Fruit fly (Drosophila melanogaster) whole organism, embryonic: ENCODE results near the gene hmw.

Experiments used
- CG10209 ChIP-seq: fragments of 200-800 bp; sonication (Bioruptor generic); optimal IDR thresholded peaks from 3 replicates; lab custom pipeline; 2017; ENCODE audit warnings: missing biosample characterization, mild to moderate bottlenecking, missing genetic modification characterization, missing genetic modification reagents
- CG10462 ChIP-seq: fragments of 200-800 bp; sonication (Bioruptor generic); optimal IDR thresholded peaks from 2 replicates; lab custom pipeline; 2016; ENCODE audit warnings: missing biosample characterization, missing genetic modification characterization
- CG11504 ChIP-seq: fragments of 200-800 bp; sonication (Bioruptor generic); optimal IDR thresholded peaks from 3 replicates; lab custom pipeline; 2019; ENCODE audit warnings: missing biosample characterization, mild to moderate bottlenecking, missing genetic modification characterization, moderate library complexity
- CG11560 ChIP-seq: fragments of 200-800 bp; sonication (Bioruptor generic); IDR thresholded peaks from 3 replicates; pipeline ENCODE4 v1.3.6; 2022; ENCODE audit warnings: missing biosample characterization, missing genetic modification characterization
- CG12299 ChIP-seq: fragments of 200-800 bp; sonication (Bioruptor generic); optimal IDR thresholded peaks from 2 replicates; lab custom pipeline; 2018; ENCODE audit warnings: missing biosample characterization, mild to moderate bottlenecking, missing genetic modification characterization
- CG14441 ChIP-seq: fragments of 200-800 bp; sonication (Bioruptor generic); IDR thresholded peaks from 2 replicates; pipeline ENCODE4 v1.3.6; 2022; ENCODE audit warnings: missing biosample characterization, missing genetic modification characterization
- CG14710 ChIP-seq: fragments of 200-800 bp; sonication (Bioruptor generic); optimal IDR thresholded peaks from 3 replicates; lab custom pipeline; 2019; ENCODE audit warnings: missing biosample characterization, mild to moderate bottlenecking, missing genetic modification characterization, moderate library complexity
- CG14860 ChIP-seq: fragments of 200-800 bp; sonication (Bioruptor generic); IDR thresholded peaks from 3 replicates; pipeline ENCODE4 v1.3.6; 2022; ENCODE audit warnings: missing biosample characterization, missing genetic modification characterization; ENCODE audit not compliant: partially characterized antibody
- CG16815 ChIP-seq: fragments of 200-800 bp; sonication (Bioruptor generic); optimal IDR thresholded peaks from 3 replicates; lab custom pipeline; 2017; ENCODE audit warnings: missing biosample characterization, mild to moderate bottlenecking, missing genetic modification characterization
- CG1832 ChIP-seq: fragments of 200-800 bp; sonication (Bioruptor generic); optimal IDR thresholded peaks from 2 replicates; lab custom pipeline; 2017; ENCODE audit warnings: missing biosample characterization, mild to moderate bottlenecking, missing genetic modification characterization, inconsistent platforms
- CG2889 ChIP-seq: fragments of 200-800 bp; sonication (Bioruptor generic); IDR thresholded peaks from 3 replicates; pipeline ENCODE4 v1.3.6; 2022; ENCODE audit warnings: missing biosample characterization, missing genetic modification characterization
- CG30403 ChIP-seq: fragments of 200-800 bp; sonication (Bioruptor generic); optimal IDR thresholded peaks from 3 replicates; lab custom pipeline; 2016; ENCODE audit warnings: missing biosample characterization, missing genetic modification characterization
- CG31441 ChIP-seq: fragments of 200-800 bp; sonication (Bioruptor generic); IDR thresholded peaks from 2 replicates; pipeline ENCODE4 v1.3.6; 2022; ENCODE audit warnings: missing biosample characterization, missing genetic modification characterization
- CG3163 ChIP-seq: fragments of 200-800 bp; sonication (Bioruptor generic); optimal IDR thresholded peaks from 3 replicates; lab custom pipeline; 2016; ENCODE audit warnings: missing biosample characterization, missing genetic modification characterization
- CG4854 ChIP-seq: fragments of 200-800 bp; sonication (Bioruptor generic); optimal IDR thresholded peaks from 2 replicates; lab custom pipeline; 2016; ENCODE audit warnings: missing biosample characterization, missing genetic modification characterization, inconsistent platforms
- CG7839 ChIP-seq: fragments of 200-800 bp; sonication (Bioruptor generic); optimal IDR thresholded peaks from 3 replicates; lab custom pipeline; 2018; ENCODE audit warnings: missing biosample characterization, mild to moderate bottlenecking, missing genetic modification characterization, moderate library complexity
- CG7963 ChIP-seq: fragments of 200-800 bp; sonication (Bioruptor generic); IDR thresholded peaks from 3 replicates; pipeline ENCODE4 v1.3.6; 2022; ENCODE audit warnings: missing biosample characterization, missing genetic modification characterization; ENCODE audit not compliant: partially characterized antibody
- CG8290 ChIP-seq, 3 experiments: fragments of 200-800 bp; sonication (Bioruptor generic); optimal IDR thresholded peaks; 2 replicates each; lab custom pipeline; 2016 to 2019; ENCODE audit warnings: missing biosample characterization in 3 of 3, missing genetic modification characterization in 3 of 3, mild to moderate bottlenecking in 2 of 3, moderate library complexity in 1 of 3
- CG8944 ChIP-seq: fragments of 200-800 bp; sonication (Bioruptor generic); optimal IDR thresholded peaks from 3 replicates; lab custom pipeline; 2016; ENCODE audit warnings: missing biosample characterization, missing genetic modification characterization
- CG9437 ChIP-seq: fragments of 200-800 bp; sonication (Bioruptor generic); optimal IDR thresholded peaks from 2 replicates; lab custom pipeline; 2018; ENCODE audit warnings: missing biosample characterization, mild to moderate bottlenecking, missing genetic modification characterization
- CG9727 ChIP-seq: fragments of 200-800 bp; sonication (Bioruptor generic); optimal IDR thresholded peaks from 3 replicates; lab custom pipeline; 2017; ENCODE audit warnings: missing biosample characterization, mild to moderate bottlenecking, missing genetic modification characterization
- Chrac-16 ChIP-seq: fragments of 200-800 bp; sonication (Bioruptor generic); optimal IDR thresholded peaks from 3 replicates; lab custom pipeline; 2016; ENCODE audit warnings: missing biosample characterization, missing genetic modification characterization
- CrebB ChIP-seq: fragments of 200-800 bp; sonication (Bioruptor generic); optimal IDR thresholded peaks from 3 replicates; lab custom pipeline; 2018; ENCODE audit warnings: missing biosample characterization, mild to moderate bottlenecking, missing genetic modification characterization
- Dad ChIP-seq: fragments of 200-800 bp; sonication (Bioruptor generic); optimal IDR thresholded peaks from 3 replicates; lab custom pipeline; 2016; ENCODE audit warnings: missing biosample characterization, missing genetic modification characterization
- Dll ChIP-seq: fragments of 200-800 bp; sonication (Bioruptor generic); IDR thresholded peaks from 4 replicates; pipeline ENCODE4 v1.3.6; 2022; ENCODE audit warnings: missing biosample characterization, missing genetic modification characterization; ENCODE audit not compliant: partially characterized antibody
- Fer3 ChIP-seq: fragments of 200-800 bp; sonication (Bioruptor generic); optimal IDR thresholded peaks from 2 replicates; lab custom pipeline; 2018; ENCODE audit warnings: missing biosample characterization, mild to moderate bottlenecking, missing genetic modification characterization, moderate library complexity
- HmgD ChIP-seq: fragments of 200-800 bp; sonication (Bioruptor generic); optimal IDR thresholded peaks from 3 replicates; lab custom pipeline; 2016; ENCODE audit warnings: missing biosample characterization, missing genetic modification characterization
- Hmr ChIP-seq: fragments of 200-800 bp; sonication (Bioruptor generic); optimal IDR thresholded peaks from 3 replicates; lab custom pipeline; 2017; ENCODE audit warnings: mild to moderate bottlenecking, missing biosample characterization, missing genetic modification reagents, missing genetic modification characterization
- Hr3 ChIP-seq: fragments of 200-800 bp; sonication (Bioruptor generic); optimal IDR thresholded peaks from 3 replicates; lab custom pipeline; 2016; ENCODE audit warnings: missing biosample characterization, missing genetic modification characterization
- MTF-1 ChIP-seq: fragments of 200-800 bp; sonication (Bioruptor generic); optimal IDR thresholded peaks from 2 replicates; lab custom pipeline; 2018; ENCODE audit warnings: missing biosample characterization, mild to moderate bottlenecking, missing genetic modification characterization, borderline replicate concordance
- Neu2 ChIP-seq: fragments of 200-800 bp; sonication (Bioruptor generic); optimal IDR thresholded peaks from 3 replicates; lab custom pipeline; 2016; ENCODE audit warnings: missing biosample characterization, missing genetic modification characterization, borderline replicate concordance
- Oli ChIP-seq: fragments of 200-800 bp; sonication (Bioruptor generic); optimal IDR thresholded peaks from 2 replicates; lab custom pipeline; 2018; ENCODE audit warnings: missing biosample characterization, mild to moderate bottlenecking, missing genetic modification characterization, moderate library complexity
- PHDP ChIP-seq: fragments of 200-800 bp; sonication (Bioruptor generic); optimal IDR thresholded peaks from 3 replicates; lab custom pipeline; 2018; ENCODE audit warnings: missing biosample characterization, mild to moderate bottlenecking, missing genetic modification characterization, moderate library complexity
- Ptx1 ChIP-seq: fragments of 200-800 bp; sonication (Bioruptor generic); IDR thresholded peaks from 2 replicates; pipeline ENCODE4 v1.3.6; 2022; ENCODE audit warnings: missing biosample characterization, missing genetic modification characterization
- Sin3A ChIP-seq: fragments of >200 bp; optimal IDR thresholded peaks from 2 replicates; lab custom pipeline; 2018
- Stat92E ChIP-seq, 3 experiments: fragments of >200 bp in 2 of 3; fragments of 200-800 bp in 1 of 3; sonication (Bioruptor generic) in 1 of 3; optimal IDR thresholded peaks; 2 replicates each; lab custom pipeline; 2017 to 2019; ENCODE audit warnings: missing biosample characterization in 3 of 3, missing genetic modification characterization in 3 of 3, mild to moderate bottlenecking in 1 of 3, moderate library complexity in 1 of 3
- Xbp1 ChIP-seq: fragments of 200-800 bp; sonication (Bioruptor generic); optimal IDR thresholded peaks from 3 replicates; lab custom pipeline; 2016; ENCODE audit warnings: missing biosample characterization, mild to moderate bottlenecking, missing genetic modification characterization
- ara ChIP-seq: fragments of 200-800 bp; sonication (Bioruptor generic); IDR thresholded peaks from 2 replicates; pipeline ENCODE4 v1.3.6; 2022; ENCODE audit warnings: missing biosample characterization, missing genetic modification characterization
- bsh ChIP-seq, 2 experiments: fragments of 200-800 bp; sonication (Bioruptor generic); optimal IDR thresholded peaks; 2 replicates each; lab custom pipeline; 2017 to 2018; ENCODE audit warnings: mild to moderate bottlenecking in 2 of 2, missing biosample characterization in 2 of 2, missing genetic modification characterization in 2 of 2, moderate library complexity in 1 of 2
- danr ChIP-seq: fragments of 200-800 bp; sonication (Bioruptor generic); IDR thresholded peaks from 2 replicates; pipeline ENCODE4 v1.3.6; 2022; ENCODE audit warnings: missing biosample characterization, missing genetic modification characterization
- dm ChIP-seq: fragments of 200-800 bp; sonication (Bioruptor generic); optimal IDR thresholded peaks from 3 replicates; lab custom pipeline; 2016; ENCODE audit warnings: missing biosample characterization, missing genetic modification characterization
- dysf ChIP-seq: fragments of 200-800 bp; sonication (Bioruptor generic); IDR thresholded peaks from 3 replicates; pipeline ENCODE4 v1.3.6; 2022; ENCODE audit warnings: missing biosample characterization, missing genetic modification characterization
- emc ChIP-seq: fragments of 200-800 bp; sonication (Bioruptor generic); optimal IDR thresholded peaks from 2 replicates; lab custom pipeline; 2016; ENCODE audit warnings: missing biosample characterization, missing genetic modification characterization
- pzg ChIP-seq: fragments of 200-800 bp; sonication (Bioruptor generic); optimal IDR thresholded peaks from 3 replicates; lab custom pipeline; 2018; ENCODE audit warnings: missing biosample characterization, mild to moderate bottlenecking, missing genetic modification characterization, moderate library complexity
- scrt ChIP-seq: fragments of 200-800 bp; sonication (Bioruptor generic); optimal IDR thresholded peaks from 2 replicates; lab custom pipeline; 2018; ENCODE audit warnings: missing biosample characterization, mild to moderate bottlenecking, missing genetic modification characterization, moderate library complexity
- shn ChIP-seq: fragments of 200-800 bp; sonication (Bioruptor generic); optimal IDR thresholded peaks from 3 replicates; lab custom pipeline; 2016; ENCODE audit warnings: missing biosample characterization, missing genetic modification characterization
- ttk ChIP-seq: fragments of 200-800 bp; sonication (Bioruptor generic); IDR thresholded peaks from 2 replicates; pipeline ENCODE4 v2.1.2; 2022; ENCODE audit warnings: missing biosample characterization, missing genetic modification characterization

Gene hmw

DNA sequence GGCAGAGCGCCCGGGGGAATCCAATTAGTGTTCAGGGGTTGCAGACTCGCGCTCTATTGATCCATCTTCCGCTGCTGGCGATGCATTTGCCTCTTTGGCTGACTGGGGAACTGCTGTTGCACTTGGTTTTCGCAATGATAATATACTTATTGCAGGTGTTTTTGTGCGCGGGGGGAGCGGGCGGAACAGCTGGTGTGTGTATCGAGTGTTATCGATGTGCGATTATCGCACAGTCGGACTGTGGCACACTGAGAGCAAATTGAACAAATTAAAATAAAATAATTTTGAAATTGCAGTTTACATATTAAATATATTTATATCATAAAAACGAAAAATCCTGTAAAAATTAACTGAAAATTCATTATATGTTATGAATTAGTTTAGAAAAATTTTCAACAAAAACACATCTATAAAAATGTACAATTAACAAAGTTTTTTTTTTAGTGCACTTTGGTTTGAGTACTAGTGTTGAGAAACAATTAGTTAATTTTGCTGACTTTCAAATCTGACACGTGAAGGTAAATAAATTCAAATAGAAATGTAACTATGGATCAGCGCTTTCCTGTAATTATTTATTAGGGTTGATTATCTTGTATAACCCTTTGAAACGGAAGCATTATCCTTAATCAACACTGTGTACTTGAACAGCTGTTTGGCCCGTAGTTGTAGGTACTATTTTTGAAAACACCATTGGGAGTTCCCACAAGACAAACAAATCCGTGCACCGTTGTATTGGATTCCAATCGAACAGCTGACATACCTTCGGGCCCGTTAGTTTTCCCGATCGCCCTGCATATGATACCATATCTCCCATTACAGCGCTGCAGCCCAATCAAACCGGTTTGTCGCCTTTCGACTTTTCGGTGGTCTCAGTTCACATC, 41.0 kb downstream of the hmw start, which contains the start of the genes Wdr37 and koko (continued):
- TF ChIP-seq CG8290 (GFP tag; optimal IDR thresholded peaks at IDR 0.05; lab: Kevin White, UChicago) (peak; percentile 96), CG8290 (tag; optimal IDR thresholded peaks at IDR 0.05; lab: Kevin White, UChicago) (peak; percentile 9 to 48), CG3163 (GFP tag; lab: Kevin White, UChicago) (peak; percentile 41), CG11504 (tag; lab: Kevin White, UChicago) (peak; percentile 97), Hr3 (GFP tag; lab: Kevin White, UChicago) (peak; percentile 99), CG7839 (peak; percentile 98), CG10209 (GFP tag; lab: Kevin White, UChicago) (peak; percentile 96), CG11560 (peak; percentile 94), emc (peak; percentile 36), CG10462 (GFP tag; lab: Kevin White, UChicago) (peak; percentile 94), CG16815 (peak; percentile 96), CG14860 (GFP tag; lab: Robert Waterston, UW) (0 out of 3 replicates have a peak, but pooled peaks have one; percentile 37), CG12299 (peak; percentile 94), bsh (GFP tag; optimal IDR thresholded peaks at IDR 0.05; lab: Kevin White, UChicago) (peak; percentile 37 to 98), dysf (GFP tag; lab: Robert Waterston, UW) (peak; percentile 99), CrebB (tag; lab: Kevin White, UChicago) (peak; percentile 90), CG14441 (GFP tag; lab: Robert Waterston, UW) (peak; percentile 95), Chrac-16 (GFP tag; lab: Kevin White, UChicago) (peak; percentile 97), CG2889 (GFP tag; lab: Robert Waterston, UW) (peak; percentile 95), scrt (GFP tag; lab: Kevin White, UChicago) (peak; percentile 83), CG4854 (GFP tag; lab: Kevin White, UChicago) (peak; percentile 66), HmgD (GFP tag; lab: Kevin White, UChicago) (peak; percentile 52), CG1832 (GFP tag; lab: Kevin White, UChicago) (no peak), shn (peak; percentile 63), CG9437 (GFP tag; lab: Kevin White, UChicago) (peak; percentile 94), Dad (GFP tag; lab: Kevin White, UChicago) (peak; percentile 56), CG7963 (GFP tag; lab: Robert Waterston, UW) (peak; percentile 35; the same call in 1 of the 3 replicates), CG8944 (GFP tag; lab: Kevin White, UChicago) (peak; percentile 72), Oli (tag; lab: Kevin White, UChicago) (peak; percentile 97), danr (GFP tag; lab: Robert Waterston, UW) (peak; percentile 94), Fer3 (peak; percentile 98), Sin3A (lab: Kevin White, UChicago) (peak; percentile 1), ara (GFP tag; lab: Robert Waterston, UW) (peak; percentile 97), CG30403 (GFP tag; lab: Kevin White, UChicago) (peak; percentile 98), dm (GFP tag; lab: Kevin White, UChicago) (peak; percentile 53), Stat92E (GFP tag; optimal IDR thresholded peaks at IDR 0.05; lab: Kevin White, UChicago) (peak in 1 of 3 experiments; percentile 92), pzg (GFP tag; lab: Kevin White, UChicago) (peak; percentile 46), PHDP (tag; lab: Kevin White, UChicago) (peak; percentile 97), CG14710 (tag; lab: Kevin White, UChicago) (peak; percentile 98), Hmr (peak; percentile 96), CG9727 (GFP tag; lab: Kevin White, UChicago) (peak; percentile 99), ttk (GFP tag; lab: Robert Waterston, UW) (peak; percentile 99), Ptx1 (peak; percentile 100), MTF-1 (GFP tag; lab: Kevin White, UChicago) (peak; percentile 69), Xbp1 (peak; percentile 97), CG31441 (GFP tag; lab: Robert Waterston, UW) (peak; percentile 99), Dll (peak; percentile 61; the same call in 2 of the 4 replicates), Neu2 (GFP tag; lab: Kevin White, UChicago) (peak; percentile 49)
